Worm (Caenorhabditis elegans) whole organism, L4 larva: ENCODE measurements around the gene apl-1.

Experiments used
- fkh-10 ChIP-seq: fragments of 150-350 bp; optimal IDR thresholded peaks from 2 replicates; lab custom pipeline; 2014; ENCODE audit warnings: missing biosample characterization, missing genetic modification reagents, missing genetic modification characterization
- nhr-25 ChIP-seq: sonication (generic microtip); optimal IDR thresholded peaks from 2 replicates; lab custom pipeline; 2017; ENCODE audit warnings: missing genetic modification characterization, mild to moderate bottlenecking, missing compliant biosample characterization, antibody characterized with exemption, moderate library complexity, borderline replicate concordance; ENCODE audit not compliant: insufficient read depth
- set-16 ChIP-seq: fragments of 200-800 bp; sonication (Bioruptor generic); IDR thresholded peaks from 2 replicates; pipeline ENCODE4 v1.3.6; 2022; ENCODE audit warnings: missing genetic modification reagents, missing genetic modification characterization, missing compliant biosample characterization

ce11 chrX:5154278-5154677, 37.6 kb upstream of the apl-1 start, which contains the start of gene C31H2.3:
- TF ChIP-seq set-16 (GFP tag; lab: Robert Waterston, UW) (no peak), nhr-25 (tag; lab: Kevin White, UChicago) (no peak), fkh-10 (GFP tag; lab: Kevin White, UChicago) (no peak)
